Worm (Caenorhabditis elegans): Measurements from ENCODE around the gene ugt-53.

ce11 chrV:2869503-2869902 is 20.4 kb downstream of the ugt-53 start, which contains the start of gene srh-241:
- TF ChIP-seq nhr-2 (tag; optimal IDR thresholded peaks at IDR 0.05) (no peak), elt-3 (tag; optimal IDR thresholded peaks at IDR 0.05) (no peak)

Measured in whole organism, mixed stage, embryonic.